Fruit fly (Drosophila melanogaster): ENCODE data around the gene Sol1.

- TF ChIP-seq usp (GFP tag; optimal IDR thresholded peaks at IDR 0.05), result no peak
- no peak for TF ChIP-seq pan (optimal IDR thresholded peaks at IDR 0.05)
- TF ChIP-seq psq (optimal IDR thresholded peaks at IDR 0.05), result no peak
- no peak for TF ChIP-seq EcR (GFP tag; optimal IDR thresholded peaks at IDR 0.05)
- TF ChIP-seq CG8478 (optimal IDR thresholded peaks at IDR 0.05), result no peak
These were observed 27.4 kb downstream of the Sol1 start, which contains the start of the genes Dip-C and pps for dm6 chr3R:12413274-12413958.
